Fruit fly (Drosophila melanogaster): ENCODE measurements around the gene nmo.

The nmo gene

DNA sequence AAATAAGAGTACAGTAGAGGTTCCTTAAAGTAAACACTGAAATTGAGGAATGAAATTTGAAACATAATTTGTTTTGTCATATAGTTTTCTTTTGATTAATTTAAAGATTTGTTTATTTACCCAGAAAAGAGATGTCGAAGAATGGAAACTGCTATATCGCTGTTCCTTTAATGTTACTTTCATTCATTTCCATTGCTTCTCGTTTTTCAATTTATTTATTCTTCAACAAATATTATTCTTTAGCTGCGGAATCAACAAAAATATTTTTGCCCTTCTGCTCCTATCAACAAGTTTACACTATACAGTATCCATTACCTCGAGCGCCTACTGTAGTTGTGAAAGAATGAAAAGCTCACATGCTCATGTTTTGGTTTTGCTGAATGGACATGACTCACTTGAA lies 97.3 kb downstream of the nmo start (continued):
- TF ChIP-seq CG10669 (GFP tag; optimal IDR thresholded peaks at IDR 0.05) (no peak), Sox102F (GFP tag; optimal IDR thresholded peaks at IDR 0.05) (no peak), CG11762 (GFP tag; optimal IDR thresholded peaks at IDR 0.05; ENCODE audit: insufficient read depth) (peak; percentile 21), Smox (GFP tag; optimal IDR thresholded peaks at IDR 0.05) (no peak), ss (GFP tag; optimal IDR thresholded peaks at IDR 0.05) (peak in 1 of 2 experiments; percentile 31), Met (GFP tag; optimal IDR thresholded peaks at IDR 0.05) (no peak), CG11902 (GFP tag; optimal IDR thresholded peaks at IDR 0.05) (peak; percentile 1)

DNA sequence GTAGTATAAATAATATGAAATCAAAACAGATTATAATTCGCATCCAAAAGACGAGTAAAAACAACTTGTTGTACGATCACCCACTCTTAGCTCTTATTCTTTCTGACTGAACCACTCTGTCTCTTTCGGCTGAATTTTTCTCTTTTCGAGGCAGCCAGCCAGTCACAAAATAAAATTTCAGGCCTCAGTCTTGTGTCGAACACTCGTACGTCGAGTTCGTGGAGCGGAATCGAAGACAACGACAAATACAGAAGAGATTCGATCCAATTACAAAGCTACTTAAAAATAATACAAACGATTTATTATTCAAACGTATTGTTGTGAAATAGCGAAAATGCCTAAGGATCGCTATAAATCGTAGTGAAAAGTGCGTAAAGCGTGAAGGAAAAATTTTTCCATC lies 98.4 kb downstream of the nmo start:
- TF ChIP-seq pdm3 (GFP tag; optimal IDR thresholded peaks at IDR 0.05) (peak; percentile 20), Sox102F (GFP tag; optimal IDR thresholded peaks at IDR 0.05) (peak; percentile 32), Eip93F (GFP tag; optimal IDR thresholded peaks at IDR 0.05) (peak; percentile 6), eg (GFP tag; IDR thresholded peaks at IDR 0.05) (peak; percentile 41; the same call in 1 of the 3 replicates), dsx (GFP tag; optimal IDR thresholded peaks at IDR 0.05; ENCODE audit: poor library complexity, severe bottlenecking) (peak; percentile 9), CG15336 (GFP tag; IDR thresholded peaks at IDR 0.05) (peak; percentile 67; the same call in 1 of the 2 replicates), Hr39 (GFP tag; optimal IDR thresholded peaks at IDR 0.05) (no peak), Eip78C (GFP tag) (peak; percentile 82), vri (GFP tag; optimal IDR thresholded peaks at IDR 0.05) (peak; percentile 57), Sox14 (GFP tag; optimal IDR thresholded peaks at IDR 0.05) (peak; percentile 15), CG6854 (GFP tag; optimal IDR thresholded peaks at IDR 0.05) (peak; percentile 42), dac (GFP tag; optimal IDR thresholded peaks at IDR 0.05) (no peak), CG3919 (GFP tag; optimal IDR thresholded peaks at IDR 0.05) (peak; percentile 19), CG7368 (GFP tag; optimal IDR thresholded peaks at IDR 0.05) (no peak), CG9139 (GFP tag; optimal IDR thresholded peaks at IDR 0.05) (peak; percentile 3), esn (GFP tag; optimal IDR thresholded peaks at IDR 0.05) (peak; percentile 17), Ets96B (tag; optimal IDR thresholded peaks at IDR 0.05) (peak; percentile 9), CG8319 (GFP tag; optimal IDR thresholded peaks at IDR 0.05) (no peak), Eip75B (GFP tag; optimal IDR thresholded peaks at IDR 0.05) (peak; percentile 30), spab (GFP tag; optimal IDR thresholded peaks at IDR 0.05) (no peak), Sox15 (GFP tag; optimal IDR thresholded peaks at IDR 0.05) (no peak), topi (GFP tag; optimal IDR thresholded peaks at IDR 0.05) (peak; percentile 10), achi (GFP tag; optimal IDR thresholded peaks at IDR 0.05) (no peak), CG3032 (tag; optimal IDR thresholded peaks at IDR 0.05) (no peak), CG8119 (GFP tag; IDR thresholded peaks at IDR 0.05) (peak; percentile 30; the same call in 1 of the 3 replicates), CG8632 (GFP tag; optimal IDR thresholded peaks at IDR 0.05) (no peak), CG32006 (GFP tag; optimal IDR thresholded peaks at IDR 0.05) (no peak), Smox (GFP tag; optimal IDR thresholded peaks at IDR 0.05) (no peak), CG6276 (GFP tag; optimal IDR thresholded peaks at IDR 0.05) (peak; percentile 9), ss (GFP tag; optimal IDR thresholded peaks at IDR 0.05) (peak; percentile 16 to 17), Hr4 (GFP tag; optimal IDR thresholded peaks at IDR 0.05) (no peak), fkh (GFP tag; optimal IDR thresholded peaks at IDR 0.05) (no peak)

DNA sequence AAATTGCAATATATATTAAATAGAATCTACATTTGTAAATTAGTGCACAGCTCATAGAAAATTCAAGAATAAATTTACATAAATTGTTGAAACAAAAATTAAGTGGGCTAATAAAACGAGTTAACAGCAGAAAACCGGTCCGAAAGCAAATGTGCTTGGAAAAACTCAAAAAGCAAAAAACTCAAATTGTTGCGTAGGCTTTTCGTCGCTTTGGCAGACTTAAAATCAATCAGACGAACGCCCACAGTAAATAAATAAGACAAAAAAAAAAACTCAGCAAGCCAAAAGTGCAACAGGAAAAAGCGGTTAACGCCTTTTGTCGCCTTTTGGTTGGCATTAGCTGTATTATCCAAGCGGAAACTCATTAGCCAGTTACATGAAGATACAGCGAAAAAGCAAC lies 99.1 kb downstream of the nmo start:
- no peak for TF ChIP-seq CG10669 (GFP tag; optimal IDR thresholded peaks at IDR 0.05)
- TF ChIP-seq CG11902 (GFP tag; optimal IDR thresholded peaks at IDR 0.05) = no peak

DNA sequence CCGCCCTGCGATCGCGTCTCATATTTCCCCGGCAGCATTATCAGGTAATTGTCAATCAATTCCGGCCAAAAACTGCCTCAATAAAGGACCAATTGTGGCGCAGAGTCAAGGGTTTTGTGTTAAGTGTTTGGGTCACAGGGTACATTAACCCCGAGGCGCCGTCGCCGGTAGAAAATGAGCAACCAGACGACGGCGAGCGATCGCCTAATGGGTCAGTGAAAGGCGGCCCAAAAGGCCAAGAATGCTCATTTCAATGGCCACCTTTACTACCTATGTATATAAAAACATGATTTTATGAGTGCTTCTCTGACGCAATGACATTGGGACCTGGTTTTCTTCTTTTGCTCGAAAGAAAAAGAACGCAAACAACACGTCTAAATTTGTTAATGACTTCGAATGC lies 100.8 kb downstream of the nmo start:
- no peak for TF ChIP-seq CG10631 (GFP tag; optimal IDR thresholded peaks at IDR 0.05)

All from whole organism, prepupa.